Worm (Caenorhabditis elegans) whole organism, early embryonic: ENCODE data around the gene sld-5.

Experiments used
- B0310.2 ChIP-seq: sonication (generic microtip); optimal IDR thresholded peaks from 2 replicates; lab custom pipeline; 2016; ENCODE audit warnings: mild to moderate bottlenecking, missing genetic modification characterization, missing compliant biosample characterization
- F13C5.2 ChIP-seq: sonication (generic microtip); optimal IDR thresholded peaks from 2 replicates; lab custom pipeline; 2017; ENCODE audit warnings: mild to moderate bottlenecking, missing genetic modification characterization, inconsistent platforms, missing compliant biosample characterization
- aly-1 ChIP-seq: sonication (generic microtip); optimal IDR thresholded peaks from 2 replicates; lab custom pipeline; 2016; ENCODE audit warnings: missing genetic modification characterization, missing compliant biosample characterization
- ama-1 ChIP-seq: fragments of 150-350 bp; optimal IDR thresholded peaks from 2 replicates; lab custom pipeline; 2014
- ceh-13 ChIP-seq: fragments of 200-800 bp; sonication (Bioruptor generic); optimal IDR thresholded peaks from 2 replicates; lab custom pipeline; 2018; ENCODE audit warnings: mild to moderate bottlenecking, missing genetic modification characterization, missing compliant biosample characterization
- ceh-36 ChIP-seq: sonication (generic microtip); optimal IDR thresholded peaks from 2 replicates; lab custom pipeline; 2016; ENCODE audit warnings: missing genetic modification characterization, inconsistent platforms, missing compliant biosample characterization
- ets-7 ChIP-seq: sonication (generic microtip); optimal IDR thresholded peaks from 2 replicates; lab custom pipeline; 2016; ENCODE audit warnings: missing genotype, missing genetic modification characterization, missing compliant biosample characterization
- flt-1 ChIP-seq: fragments of 200-800 bp; sonication (Bioruptor generic); IDR thresholded peaks from 2 replicates; pipeline ENCODE4 v1.3.6; 2022; ENCODE audit warnings: missing genetic modification characterization, missing compliant biosample characterization
- hmbx-1 ChIP-seq: sonication (generic microtip); optimal IDR thresholded peaks from 2 replicates; lab custom pipeline; 2016; ENCODE audit warnings: mild to moderate bottlenecking, missing genetic modification characterization, missing compliant biosample characterization
- hnd-1 ChIP-seq: sonication (generic microtip); optimal IDR thresholded peaks from 2 replicates; lab custom pipeline; 2016; ENCODE audit warnings: missing genetic modification characterization, missing compliant biosample characterization
- pes-1 ChIP-seq: fragments of 200-800 bp; sonication (Bioruptor generic); IDR thresholded peaks from 2 replicates; pipeline ENCODE4 v1.3.6; 2022; ENCODE audit warnings: missing genetic modification reagents, missing genetic modification characterization, missing compliant biosample characterization
- scrt-1 ChIP-seq: fragments of 200-800 bp; sonication (Bioruptor generic); IDR thresholded peaks from 2 replicates; pipeline ENCODE4 v1.3.6; 2022; ENCODE audit warnings: missing genetic modification characterization, missing compliant biosample characterization
- sea-1 ChIP-seq: fragments of 200-800 bp; sonication (Bioruptor generic); conservative IDR thresholded peaks from 2 replicates; pipeline ENCODE4 v1.3.6; 2022; ENCODE audit warnings: missing genetic modification characterization, missing compliant biosample characterization
- tbx-11 ChIP-seq: fragments of 200-800 bp; sonication (Bioruptor generic); IDR thresholded peaks from 2 replicates; pipeline ENCODE4 v1.3.6; 2022; ENCODE audit warnings: missing genetic modification characterization, missing compliant biosample characterization
- tbx-37 ChIP-seq: fragments of 200-800 bp; sonication (Bioruptor generic); conservative IDR thresholded peaks from 2 replicates; pipeline ENCODE4 v1.3.6; 2022; ENCODE audit warnings: missing genetic modification reagents, missing genetic modification characterization, missing compliant biosample characterization
- tra-4 ChIP-seq: sonication (generic microtip); optimal IDR thresholded peaks from 2 replicates; lab custom pipeline; 2017; ENCODE audit warnings: missing genetic modification characterization, missing compliant biosample characterization

The sld-5 gene

DNA sequence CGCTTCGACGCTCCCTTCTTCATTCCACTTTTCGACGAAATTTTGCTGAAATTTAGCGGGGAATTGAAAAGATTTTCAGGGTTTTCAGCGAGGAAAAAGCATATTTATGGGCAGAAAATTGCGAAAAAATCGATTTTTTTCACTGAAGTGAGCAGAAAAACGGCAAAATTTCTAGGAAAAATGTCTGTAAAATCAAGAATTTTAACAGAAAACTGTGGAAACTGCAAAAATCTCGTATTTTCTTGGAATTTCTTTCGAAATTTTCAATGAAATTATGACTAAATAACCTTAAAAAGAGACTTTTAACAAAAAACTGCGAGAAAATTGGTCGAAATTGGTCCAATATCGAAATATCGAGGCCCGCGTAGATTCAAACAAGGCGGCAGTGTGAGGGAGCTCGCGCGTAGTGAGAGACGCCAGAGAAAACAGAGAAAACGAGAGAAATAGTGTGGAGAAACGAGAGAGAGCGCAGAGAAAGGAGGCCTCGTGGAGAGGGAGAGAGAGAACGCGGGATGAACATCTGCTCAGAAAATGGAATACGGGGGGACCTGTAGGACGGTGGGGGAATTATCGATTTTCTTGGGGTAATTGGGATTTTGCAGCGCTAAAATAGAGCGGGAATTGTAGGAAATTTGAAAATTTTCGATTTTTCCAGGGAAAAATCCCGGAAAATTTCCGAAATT is 12.0 kb upstream of the sld-5 start, which contains the start of gene swsn-1:
Gene swsn-1 (minus strand): TSS at position 51 of the 683 bp plus-strand sequence.
- TF ChIP-seq tbx-11 (GFP tag; lab: Robert Waterston, UW) (no peak), F13C5.2 (tag; lab: Kevin White, UChicago) (no peak), ama-1 (lab: Kevin White, UChicago) (no peak), pes-1 (no peak), aly-1 (tag; lab: Kevin White, UChicago) (no peak), ets-7 (no peak), scrt-1 (no peak), tbx-37 (no peak), tra-4 (tag; lab: Kevin White, UChicago) (no peak), flt-1 (GFP tag; lab: Robert Waterston, UW) (no peak), ceh-36 (tag; lab: Kevin White, UChicago) (no peak), hmbx-1 (tag; lab: Kevin White, UChicago) (no peak), B0310.2 (no peak), hnd-1 (tag; lab: Kevin White, UChicago) (no peak)

DNA sequence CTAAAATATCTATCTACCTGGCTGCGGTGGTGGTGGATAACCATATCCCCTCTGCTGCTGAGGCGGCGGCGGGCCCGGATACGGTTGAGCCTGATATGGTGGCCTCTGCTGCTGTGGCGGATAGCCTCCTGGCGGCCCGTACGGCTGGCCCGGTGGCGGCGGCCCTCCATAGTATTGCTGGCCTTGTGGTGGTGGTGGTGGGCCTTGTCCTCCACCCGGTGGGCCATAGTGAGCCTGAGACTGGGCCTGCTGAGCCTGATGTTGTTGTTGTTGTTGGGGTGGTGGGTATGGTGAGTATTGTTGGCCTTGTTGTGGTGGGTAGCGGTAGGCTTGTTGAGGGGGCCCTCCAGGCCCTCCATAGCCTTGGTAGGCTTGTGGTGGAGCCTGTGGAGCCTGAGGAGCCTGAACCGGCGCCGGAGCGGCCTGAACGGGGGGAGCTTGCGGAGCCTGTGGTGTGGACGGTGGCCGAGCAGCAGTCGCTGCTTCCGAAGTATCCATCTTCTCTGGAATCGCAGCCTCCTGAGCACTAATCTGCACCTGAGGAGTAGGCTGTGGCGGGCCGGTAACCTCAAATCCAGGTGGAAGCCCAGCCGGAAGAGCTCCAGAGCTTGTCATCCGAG is 3.8 kb upstream of the sld-5 start:
- 0 out of 2 replicates have a peak, but pooled peaks have one; percentile 30 for TF ChIP-seq pes-1
- no peak for TF ChIP-seq B0310.2

DNA sequence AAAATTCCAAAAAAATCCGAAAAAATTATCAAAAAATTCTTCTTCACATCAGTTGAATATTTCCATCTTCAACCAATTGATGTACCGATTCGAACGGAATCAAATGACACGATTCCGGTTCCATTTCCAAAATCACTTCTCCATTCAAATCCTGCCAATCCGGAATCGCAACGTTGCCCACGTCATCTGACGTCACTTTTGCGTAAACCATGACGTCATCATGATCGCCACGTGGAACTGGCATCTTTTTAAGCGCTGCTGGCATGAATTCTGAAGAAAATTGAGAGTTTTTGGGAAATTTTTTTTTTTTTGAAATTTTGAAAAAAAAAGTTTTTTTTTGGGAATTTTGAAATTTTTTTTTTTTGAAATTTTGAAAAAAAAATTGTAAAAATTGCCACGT is 2.3 kb downstream of the sld-5 start:
- TF ChIP-seq F13C5.2 (tag; lab: Kevin White, UChicago): no peak
- TF ChIP-seq tra-4 (tag; lab: Kevin White, UChicago): no peak
- no peak for TF ChIP-seq ceh-36 (tag; lab: Kevin White, UChicago)
- no peak for TF ChIP-seq flt-1 (GFP tag; lab: Robert Waterston, UW)
- no peak for TF ChIP-seq aly-1 (tag; lab: Kevin White, UChicago)
- TF ChIP-seq scrt-1: no peak
- no peak for TF ChIP-seq ceh-13
- no peak for TF ChIP-seq pes-1
- no peak for TF ChIP-seq tbx-37
- TF ChIP-seq hnd-1 (tag; lab: Kevin White, UChicago): no peak

DNA sequence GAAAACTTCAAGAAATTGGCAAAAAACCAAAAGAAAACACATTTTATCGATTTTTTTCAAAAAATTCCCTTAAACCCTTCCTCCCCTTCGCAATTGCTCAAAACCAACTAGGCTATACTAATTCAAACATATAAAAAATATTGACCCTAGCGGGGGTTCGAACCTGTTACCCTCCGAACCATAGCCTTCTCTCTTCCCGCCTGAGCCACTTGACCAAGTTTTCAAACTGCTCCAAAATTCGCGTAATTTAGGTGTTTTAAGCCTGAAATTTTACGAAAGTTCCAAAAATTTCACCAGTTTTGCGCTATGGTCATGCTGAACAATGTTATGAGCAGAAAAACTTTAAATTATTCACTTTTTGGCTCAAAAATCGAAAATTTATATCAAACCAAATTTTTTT is 3.1 kb downstream of the sld-5 start:
- TF ChIP-seq B0310.2: peak; percentile 16
- TF ChIP-seq scrt-1: 0 out of 2 replicates have a peak, but pooled peaks have one; percentile 20
- peak; percentile 18 for TF ChIP-seq ceh-36 (tag; lab: Kevin White, UChicago)
- TF ChIP-seq F13C5.2 (tag; lab: Kevin White, UChicago): no peak
- TF ChIP-seq flt-1 (GFP tag; lab: Robert Waterston, UW): 0 out of 2 replicates have a peak, but pooled peaks have one; percentile 27
- TF ChIP-seq ama-1 (lab: Kevin White, UChicago): peak; percentile 29
- TF ChIP-seq tra-4 (tag; lab: Kevin White, UChicago): no peak
- peak; percentile 7; the same call in 1 of the 2 replicates for TF ChIP-seq pes-1

DNA sequence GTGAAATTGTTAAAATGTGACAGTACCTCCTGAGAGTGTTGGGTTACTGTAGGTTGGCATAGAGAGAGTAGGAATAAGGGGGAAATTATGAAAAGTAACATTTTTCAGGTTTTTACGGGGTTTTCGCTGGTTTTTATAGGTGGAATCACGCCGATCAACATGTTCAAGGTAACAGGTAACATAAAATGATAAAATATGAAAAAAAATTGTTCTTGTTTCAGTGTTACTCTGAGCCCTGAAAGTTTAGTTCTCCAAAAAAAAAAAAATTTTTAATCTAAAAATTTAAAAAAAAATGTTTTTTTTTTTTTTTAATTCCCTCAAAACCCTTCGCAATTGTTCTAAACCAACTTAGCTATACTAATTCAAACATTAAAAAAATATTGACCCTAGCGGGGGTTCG is 3.8 kb downstream of the sld-5 start, which contains the start of gene Y113G7B.15:
Gene Y113G7B.15 (minus strand): TSS at position 101 of the 400 bp plus-strand sequence.
- TF ChIP-seq ets-7: no peak
- no peak for TF ChIP-seq tra-4 (tag; lab: Kevin White, UChicago)
- no peak for TF ChIP-seq F13C5.2 (tag; lab: Kevin White, UChicago)

DNA sequence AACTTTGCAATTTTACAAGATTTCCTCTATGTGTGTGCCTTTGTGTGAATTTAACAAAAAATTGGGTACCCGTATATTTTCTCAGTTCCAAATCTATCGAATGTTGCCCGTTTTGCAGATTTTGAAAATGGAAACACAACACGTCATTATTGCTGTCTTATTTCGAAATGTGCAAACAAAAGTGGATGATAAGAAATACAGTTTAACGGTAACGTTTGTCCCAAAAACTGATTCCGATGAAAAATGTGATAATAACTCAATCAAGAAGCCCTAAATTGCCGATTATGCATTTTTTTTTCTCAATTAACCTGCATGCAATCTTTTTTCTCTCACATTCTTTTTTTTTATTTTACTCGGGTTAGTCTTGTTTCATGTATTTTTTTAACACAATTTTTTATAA is 12.2 kb downstream of the sld-5 start:
- TF ChIP-seq pes-1 (no peak), hmbx-1 (tag; lab: Kevin White, UChicago) (no peak), ceh-13 (no peak), scrt-1 (no peak), ama-1 (lab: Kevin White, UChicago) (no peak), aly-1 (tag; lab: Kevin White, UChicago) (no peak), tbx-37 (no peak), ets-7 (no peak), hnd-1 (tag; lab: Kevin White, UChicago) (no peak), tra-4 (tag; lab: Kevin White, UChicago) (no peak)

DNA sequence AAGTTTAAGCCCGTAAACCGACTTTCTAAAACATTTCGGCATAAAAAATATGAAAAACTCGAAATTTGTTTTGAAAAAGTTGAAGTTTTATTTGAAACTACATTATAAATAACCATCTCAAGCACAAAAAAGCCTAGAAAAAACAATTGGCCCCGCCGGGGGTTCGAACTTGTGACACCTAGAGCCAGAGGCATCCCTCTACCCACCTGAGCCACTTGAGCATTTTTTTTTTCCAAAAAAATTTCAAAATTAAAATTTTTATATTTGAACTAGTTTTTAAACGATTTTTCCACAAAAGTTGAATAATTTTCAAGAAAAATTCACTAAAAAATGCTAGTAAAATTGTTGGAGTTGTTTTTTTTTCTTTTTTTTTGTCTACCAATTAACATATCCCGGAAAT is 13.8 kb downstream of the sld-5 start:
- no peak for TF ChIP-seq ceh-13

- TF ChIP-seq ceh-13 (no peak), hmbx-1 (tag; lab: Kevin White, UChicago) (no peak), scrt-1 (no peak), sea-1 (GFP tag; lab: Robert Waterston, UW) (no peak), tbx-11 (GFP tag; lab: Robert Waterston, UW) (no peak), tbx-37 (no peak), tra-4 (tag; lab: Kevin White, UChicago) (no peak)
These were observed 16.9 kb downstream of the sld-5 start for ce11 chrV:20220604-20221003.

DNA sequence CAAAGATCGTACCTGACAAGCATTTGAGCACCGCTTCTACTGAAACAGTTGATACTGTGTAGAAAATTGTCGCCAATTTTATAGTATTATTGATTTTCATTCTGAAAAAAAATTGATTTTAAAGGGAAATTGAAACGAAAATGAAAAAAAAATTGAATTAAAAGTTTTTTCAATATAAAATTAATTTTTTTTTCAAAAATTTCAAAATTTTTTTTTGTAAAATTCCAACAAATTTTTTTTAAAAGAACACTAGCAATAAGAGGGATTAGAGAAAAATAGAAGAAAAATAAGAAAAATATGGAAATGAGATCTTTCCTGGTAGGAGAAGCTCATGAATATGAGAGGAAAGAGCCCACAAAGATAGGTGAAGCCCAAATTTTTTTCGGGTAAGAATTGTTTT is 22.3 kb downstream of the sld-5 start, which contains the start of gene Y113G7B.11:
Gene Y113G7B.11 (minus strand): TSS at position 101 of the 400 bp plus-strand sequence.
- no peak for TF ChIP-seq scrt-1
- TF ChIP-seq pes-1: no peak
- TF ChIP-seq tbx-11 (GFP tag; lab: Robert Waterston, UW): no peak
- TF ChIP-seq F13C5.2 (tag; lab: Kevin White, UChicago): no peak
- no peak for TF ChIP-seq hnd-1 (tag; lab: Kevin White, UChicago)
- TF ChIP-seq B0310.2: no peak
- no peak for TF ChIP-seq hmbx-1 (tag; lab: Kevin White, UChicago)
